Worm (Caenorhabditis elegans): ENCODE data around the gene eak-4.

DNA sequence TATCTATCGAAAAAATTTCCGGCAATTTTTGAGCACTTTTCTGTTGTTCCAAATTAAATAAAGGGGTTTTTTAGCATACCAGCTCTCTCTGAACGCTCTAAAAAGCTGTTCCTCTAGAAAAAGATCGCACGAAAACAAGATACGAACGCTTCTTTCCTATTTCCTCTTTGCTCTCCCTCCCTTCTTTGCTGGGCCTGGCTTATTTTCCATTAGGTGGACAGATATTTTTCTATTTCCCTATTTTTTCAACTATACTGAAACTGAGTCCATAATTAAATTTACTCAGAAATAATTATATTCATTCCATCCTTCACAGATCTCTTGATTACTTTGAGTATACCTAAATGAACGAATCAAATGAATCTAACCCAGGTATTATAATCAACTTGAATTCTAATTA is 23.4 kb downstream of the eak-4 start, which contains the start of gene sru-18:
- TF ChIP-seq pqm-1 (tag; optimal IDR thresholded peaks at IDR 0.05) (no peak), sup-37 (GFP tag; optimal IDR thresholded peaks at IDR 0.05) (no peak), lin-15B (tag; optimal IDR thresholded peaks at IDR 0.05) (no peak), pag-3 (tag; optimal IDR thresholded peaks at IDR 0.05; ENCODE audit: borderline replicate concordance, insufficient read depth) (no peak), nhr-85 (tag) (no peak), lin-13 (GFP tag; optimal IDR thresholded peaks at IDR 0.05) (no peak), lir-3 (tag; optimal IDR thresholded peaks at IDR 0.05; ENCODE audit: poor library complexity) (no peak), fkh-10 (GFP tag; optimal IDR thresholded peaks at IDR 0.05) (no peak), ceh-8 (GFP tag; optimal IDR thresholded peaks at IDR 0.05) (no peak), F16B12.6 (tag; optimal IDR thresholded peaks at IDR 0.05) (no peak), unc-30 (tag; optimal IDR thresholded peaks at IDR 0.05) (no peak), Y116A8C.19 (tag; optimal IDR thresholded peaks at IDR 0.05; ENCODE audit: borderline replicate concordance) (no peak)

Data from whole organism, L1 larva.